Worm (Caenorhabditis elegans): ENCODE results near the gene Y43B11AR.3.

The Y43B11AR.3 gene

DNA sequence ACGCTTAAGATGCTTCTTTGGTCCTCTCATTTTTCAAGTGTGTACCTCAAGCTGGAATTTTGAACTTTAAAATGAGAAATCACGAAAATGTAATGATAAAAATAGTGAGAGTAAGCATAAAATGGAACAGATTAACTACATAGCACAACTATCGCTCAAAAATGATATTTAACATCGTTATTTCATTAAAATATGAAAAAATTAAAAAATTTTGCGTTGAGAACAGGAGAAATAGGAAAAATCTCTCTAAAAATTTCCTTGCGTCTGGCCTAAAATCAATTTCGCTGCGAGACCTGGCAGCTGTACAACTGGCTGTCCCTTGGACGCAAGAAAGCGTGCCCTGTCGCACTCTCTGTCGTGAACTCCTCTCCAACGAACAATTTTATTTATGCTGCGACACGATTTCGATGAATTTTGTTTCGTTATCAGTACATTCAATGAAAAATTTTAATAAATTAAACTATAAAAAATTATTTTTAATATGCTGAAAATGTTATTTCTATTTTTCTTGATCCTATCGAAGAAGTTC lies 1.2 kb upstream of the Y43B11AR.3 start, which contains the start of gene rps-4 (continued):
- TF ChIP-seq tag-97 (GFP tag; IDR thresholded peaks at IDR 0.05) (no peak), T26A8.4 (GFP tag; IDR thresholded peaks at IDR 0.05) (peak; percentile 77), zip-11 (GFP tag; IDR thresholded peaks at IDR 0.05) (no peak), tra-1 (GFP tag; IDR thresholded peaks at IDR 0.05) (peak; percentile 73; the same call in 1 of the 2 replicates), lin-1 (GFP tag; IDR thresholded peaks at IDR 0.05) (no peak), hif-1 (tag; optimal IDR thresholded peaks at IDR 0.05) (peak in 1 of 2 experiments; percentile 67), snpc-1.2 (GFP tag; IDR thresholded peaks at IDR 0.05) (peak; percentile 74), vab-7 (GFP tag; IDR thresholded peaks at IDR 0.05) (peak; percentile 50; the same call in 1 of the 2 replicates), ceh-20 (GFP tag; IDR thresholded peaks at IDR 0.05) (peak; percentile 79), sdz-12 (GFP tag; optimal IDR thresholded peaks at IDR 0.05) (no peak), aha-1 (tag) (peak; percentile 97), lin-38 (GFP tag; IDR thresholded peaks at IDR 0.05) (peak; percentile 97), unc-130 (GFP tag; optimal IDR thresholded peaks at IDR 0.05) (peak; percentile 42), hlh-30 (tag; optimal IDR thresholded peaks at IDR 0.05; ENCODE audit: insufficient read depth) (no peak), R02D3.7 (tag; optimal IDR thresholded peaks at IDR 0.05) (no peak), ceh-82 (tag; optimal IDR thresholded peaks at IDR 0.05) (no peak), F37D6.2 (tag; optimal IDR thresholded peaks at IDR 0.05) (peak; percentile 59), zfp-2 (tag; optimal IDR thresholded peaks at IDR 0.05) (peak; percentile 51), arid-1 (GFP tag; conservative IDR thresholded peaks at IDR 0.05) (peak; percentile 58; the same call in 1 of the 2 replicates), pha-4 (GFP tag; IDR thresholded peaks at IDR 0.05) (peak; percentile 68), pha-4 (tag; optimal IDR thresholded peaks at IDR 0.05) (peak; percentile 62)

DNA sequence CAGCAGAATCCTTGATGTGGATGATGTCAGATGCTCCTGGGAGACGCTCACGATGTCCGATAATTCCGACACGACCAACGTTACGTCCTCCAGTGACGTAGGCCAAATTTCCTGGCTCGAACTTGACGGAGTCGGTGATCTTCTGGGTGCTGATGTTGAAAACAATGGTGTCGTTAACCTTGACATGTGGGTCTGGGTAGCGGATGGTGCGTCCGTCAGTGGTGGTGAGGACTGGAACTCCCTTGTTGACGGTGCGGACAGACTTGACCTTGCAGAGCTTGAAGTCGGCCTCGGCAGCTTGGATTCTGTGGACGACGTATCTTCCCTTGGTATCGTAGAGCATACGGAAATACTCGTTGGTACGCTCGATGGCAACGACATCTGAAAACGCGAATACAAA lies 460 bp upstream of the Y43B11AR.3 start:
- TF ChIP-seq aha-1 (tag) (peak; percentile 69), Y48G9A.11 (GFP tag; IDR thresholded peaks at IDR 0.05) (0 out of 2 replicates have a peak, but pooled peaks have one; percentile 26), ctbp-1 (GFP tag; IDR thresholded peaks at IDR 0.05) (no peak), nhr-42 (GFP tag; IDR thresholded peaks at IDR 0.05) (0 out of 2 replicates have a peak, but pooled peaks have one; percentile 22)

DNA sequence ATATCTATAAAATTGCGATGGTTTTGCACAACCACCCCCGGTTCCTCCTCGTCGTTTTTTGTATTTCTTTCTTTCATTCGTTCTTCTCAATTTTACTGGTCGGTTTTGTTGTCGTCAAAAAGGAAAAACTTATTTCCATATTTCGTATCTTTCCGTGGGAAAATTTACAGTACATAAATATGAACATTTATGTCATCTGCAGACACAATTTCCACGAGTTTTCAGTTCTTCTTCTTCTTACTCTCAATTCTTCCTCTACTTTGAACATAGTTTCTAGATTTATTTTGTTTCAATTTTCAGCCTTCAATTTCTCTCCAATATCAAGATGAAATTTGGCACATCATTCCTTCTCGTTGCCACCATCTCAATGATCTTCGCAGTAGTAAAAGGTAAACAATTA lies 2.3 kb downstream of the Y43B11AR.3 start, which contains the start of gene Y43B11AR.1:
Y43B11AR.1 (plus strand) TSS at position 301 of the 400 bp plus-strand sequence.
- TF ChIP-seq zfp-3 (GFP tag; conservative IDR thresholded peaks at IDR 0.05) (no peak), nhr-76 (tag; optimal IDR thresholded peaks at IDR 0.05) (no peak), mep-1 (tag; optimal IDR thresholded peaks at IDR 0.05) (no peak), lim-7 (GFP tag; IDR thresholded peaks at IDR 0.05) (no peak), mdt-29 (GFP tag; IDR thresholded peaks at IDR 0.05) (no peak), F49E8.2 (tag; optimal IDR thresholded peaks at IDR 0.05; ENCODE audit: borderline replicate concordance) (no peak), nhr-102 (tag; optimal IDR thresholded peaks at IDR 0.05) (no peak), ceh-62 (tag; optimal IDR thresholded peaks at IDR 0.05) (no peak), snpc-4 (tag; optimal IDR thresholded peaks at IDR 0.05) (no peak), saeg-2 (GFP tag; IDR thresholded peaks at IDR 0.05) (no peak), Y5F2A.4 (GFP tag; optimal IDR thresholded peaks at IDR 0.05) (no peak), T20F7.1 (GFP tag; optimal IDR thresholded peaks at IDR 0.05) (no peak), zip-2 (tag; optimal IDR thresholded peaks at IDR 0.05) (no peak), lin-29 (GFP tag; IDR thresholded peaks at IDR 0.05) (no peak), snpc-1.2 (GFP tag; IDR thresholded peaks at IDR 0.05) (no peak), ZK546.5 (tag; optimal IDR thresholded peaks at IDR 0.05) (no peak), daf-19 (GFP tag; conservative IDR thresholded peaks at IDR 0.05) (no peak), hlh-11 (tag; optimal IDR thresholded peaks at IDR 0.05) (no peak), mxl-2 (GFP tag; conservative IDR thresholded peaks at IDR 0.05) (no peak), daf-12 (tag; optimal IDR thresholded peaks at IDR 0.05) (no peak)

All from whole organism, L4 larva.